Fruit fly (Drosophila melanogaster) whole organism, embryonic: Measurements from ENCODE around the gene Txl.
A peak's percentile ranks its signal among the peaks of the same experiment; 100 is the strongest.

Experiments used
- BEAF-32 ChIP-seq: fragments of 200-800 bp; sonication (Bioruptor generic); optimal IDR thresholded peaks from 3 replicates; lab custom pipeline; 2017; ENCODE audit warnings: missing biosample characterization, missing genetic modification characterization, mild to moderate bottlenecking, moderate library complexity, missing genetic modification reagents
- CG12155 ChIP-seq: fragments of 200-800 bp; sonication (Bioruptor generic); optimal IDR thresholded peaks from 3 replicates; lab custom pipeline; 2016; ENCODE audit warnings: missing biosample characterization, missing genetic modification characterization
- CG12769 ChIP-seq: fragments of 200-800 bp; sonication (Bioruptor generic); optimal IDR thresholded peaks from 2 replicates; lab custom pipeline; 2019; ENCODE audit warnings: missing biosample characterization, mild to moderate bottlenecking, missing genetic modification characterization, moderate library complexity
- CG16813 ChIP-seq: fragments of 200-800 bp; sonication (Bioruptor generic); IDR thresholded peaks from 3 replicates; pipeline ENCODE4 v1.3.6; 2022; ENCODE audit warnings: missing biosample characterization, missing genetic modification characterization; ENCODE audit not compliant: partially characterized antibody
- CG7987 ChIP-seq: fragments of 200-800 bp; sonication (Bioruptor generic); optimal IDR thresholded peaks from 2 replicates; lab custom pipeline; 2018; ENCODE audit warnings: missing biosample characterization, mild to moderate bottlenecking, missing genetic modification characterization, moderate library complexity
- Dbx ChIP-seq: fragments of 200-800 bp; sonication (Bioruptor generic); IDR thresholded peaks from 3 replicates; pipeline ENCODE4 v1.3.6; 2022; ENCODE audit warnings: missing biosample characterization, missing genetic modification characterization
- Dek ChIP-seq: fragments of 200-800 bp; sonication (Bioruptor generic); optimal IDR thresholded peaks from 3 replicates; lab custom pipeline; 2019; ENCODE audit warnings: missing biosample characterization, mild to moderate bottlenecking, missing genetic modification characterization, moderate library complexity
- Dp ChIP-seq: fragments of 200-800 bp; sonication (Bioruptor generic); optimal IDR thresholded peaks from 2 replicates; lab custom pipeline; 2018; ENCODE audit warnings: missing biosample characterization, mild to moderate bottlenecking, missing genetic modification characterization, moderate library complexity
- HLH4C ChIP-seq: fragments of 200-800 bp; sonication (Bioruptor generic); IDR thresholded peaks from 3 replicates; pipeline ENCODE4 v1.3.6; 2022; ENCODE audit warnings: missing biosample characterization, missing genetic modification characterization; ENCODE audit not compliant: partially characterized antibody
- HmgZ ChIP-seq: fragments of 200-800 bp; sonication (Bioruptor generic); optimal IDR thresholded peaks from 2 replicates; lab custom pipeline; 2018; ENCODE audit warnings: missing biosample characterization, mild to moderate bottlenecking, missing genetic modification characterization
- Nf-YB ChIP-seq: fragments of 200-800 bp; sonication (Bioruptor generic); optimal IDR thresholded peaks from 3 replicates; lab custom pipeline; 2019; ENCODE audit warnings: missing biosample characterization, mild to moderate bottlenecking, missing genetic modification characterization, moderate library complexity
- Sin3A ChIP-seq: fragments of >200 bp; optimal IDR thresholded peaks from 2 replicates; lab custom pipeline; 2018
- TFAM ChIP-seq: fragments of 200-800 bp; sonication (Bioruptor generic); optimal IDR thresholded peaks from 2 replicates; lab custom pipeline; 2017; ENCODE audit warnings: missing biosample characterization, missing genetic modification characterization, inconsistent platforms
- chif ChIP-seq, 2 experiments: fragments of 200-800 bp; sonication (Bioruptor generic); optimal IDR thresholded peaks; 3 replicates each; lab custom pipeline; 2016; ENCODE audit warnings: missing biosample characterization in 2 of 2, missing genetic modification characterization in 2 of 2
- dati ChIP-seq: fragments of 200-800 bp; sonication (Bioruptor generic); IDR thresholded peaks from 2 replicates; pipeline ENCODE4 v1.3.6; 2022; ENCODE audit warnings: missing biosample characterization, missing genetic modification characterization
- fd102C ChIP-seq: fragments of 200-800 bp; sonication (Bioruptor generic); optimal IDR thresholded peaks from 2 replicates; lab custom pipeline; 2018; ENCODE audit warnings: missing biosample characterization, mild to moderate bottlenecking, missing genetic modification characterization, moderate library complexity
- inv ChIP-seq: fragments of 200-800 bp; sonication (Bioruptor generic); IDR thresholded peaks from 2 replicates; pipeline ENCODE4 v1.3.6; 2022; ENCODE audit warnings: missing biosample characterization, missing genetic modification characterization; ENCODE audit not compliant: partially characterized antibody
- pb ChIP-seq: fragments of 200-800 bp; sonication (Bioruptor generic); optimal IDR thresholded peaks from 3 replicates; lab custom pipeline; 2016; ENCODE audit warnings: missing biosample characterization, missing genetic modification characterization
- run ChIP-seq: fragments of 200-800 bp; sonication (Bioruptor generic); optimal IDR thresholded peaks from 3 replicates; lab custom pipeline; 2018; ENCODE audit warnings: missing biosample characterization, mild to moderate bottlenecking, missing genetic modification characterization
- unc-4 ChIP-seq: fragments of 200-800 bp; sonication (Bioruptor generic); IDR thresholded peaks from 2 replicates; pipeline ENCODE4 v1.3.6; 2022; ENCODE audit warnings: missing biosample characterization, missing genetic modification characterization; ENCODE audit not compliant: partially characterized antibody
- vfl ChIP-seq: fragments of 200-800 bp; sonication (Bioruptor generic); optimal IDR thresholded peaks from 2 replicates; lab custom pipeline; 2016; ENCODE audit warnings: missing biosample characterization, missing genetic modification characterization
- vvl ChIP-seq: fragments of 200-800 bp; sonication (Bioruptor generic); IDR thresholded peaks from 2 replicates; pipeline ENCODE4 v1.3.6; 2022; ENCODE audit warnings: missing biosample characterization, missing genetic modification characterization

The Txl gene

dm6 chr3L:5813016-5813415 is 47.4 kb downstream of the Txl start, which contains the start of gene mad2 (continued):
- TF ChIP-seq CG16813 (peak; percentile 78), Sin3A (peak; percentile 65), TFAM (GFP tag; lab: Kevin White, UChicago) (no peak), vvl (GFP tag; lab: Robert Waterston, UW) (peak; percentile 34; the same call in 1 of the 2 replicates), chif (GFP tag; optimal IDR thresholded peaks at IDR 0.05; lab: Kevin White, UChicago) (peak; percentile 9 to 28), HLH4C (GFP tag; lab: Robert Waterston, UW) (peak; percentile 65), fd102C (GFP tag; lab: Kevin White, UChicago) (no peak), dati (GFP tag; lab: Robert Waterston, UW) (no peak), CG12769 (peak; percentile 65), Dbx (GFP tag; lab: Robert Waterston, UW) (peak; percentile 45; the same call in 1 of the 3 replicates), HmgZ (tag; lab: Kevin White, UChicago) (peak; percentile 87), inv (peak; percentile 44; the same call in 1 of the 2 replicates), BEAF-32 (GFP tag; lab: Kevin White, UChicago) (peak; percentile 74), Dek (peak; percentile 39), vfl (no peak), unc-4 (GFP tag; lab: Robert Waterston, UW) (peak; percentile 74), run (no peak), Nf-YB (peak; percentile 27), CG12155 (peak; percentile 52), pb (GFP tag; lab: Kevin White, UChicago) (no peak), CG7987 (peak; percentile 9), Dp (GFP tag; lab: Kevin White, UChicago) (peak; percentile 100)
